Worm (Caenorhabditis elegans): Measurements from ENCODE around the gene Y73B3B.1.
"Not testable (repeated sequence)": the region's sequence is repeated elsewhere in the genome, so short reads cannot be mapped to it uniquely, and the experiment has no call there.

- TF ChIP-seq him-1, W03F9.2, dao-5 (tag; optimal IDR thresholded peaks at IDR 0.05): not testable (repeated sequence)
Measured at ce11 chrX:215488-215887, 4.4 kb upstream of the Y73B3B.1 start, which contains the start of gene set-28.
